Worm (Caenorhabditis elegans): ENCODE data around the gene K12H6.6.

Gene K12H6.6

ce11 chrII:2783380-2783779, 47.7 kb downstream of the K12H6.6 start:
- no peak for TF ChIP-seq egl-27 (tag; optimal IDR thresholded peaks at IDR 0.05)
- TF ChIP-seq snpc-4 (tag; optimal IDR thresholded peaks at IDR 0.05): no peak
- TF ChIP-seq ama-1 (optimal IDR thresholded peaks at IDR 0.05): no peak
- no peak for TF ChIP-seq ZK546.5 (tag; optimal IDR thresholded peaks at IDR 0.05)
- TF ChIP-seq elt-2 (tag; optimal IDR thresholded peaks at IDR 0.05): no peak
- TF ChIP-seq tbx-2 (tag; optimal IDR thresholded peaks at IDR 0.05): no peak
- TF ChIP-seq nfya-1 (tag; optimal IDR thresholded peaks at IDR 0.05; ENCODE audit: insufficient read depth): no peak
- TF ChIP-seq sea-2 (GFP tag; optimal IDR thresholded peaks at IDR 0.05): no peak
- no peak for TF ChIP-seq pha-4 (tag; optimal IDR thresholded peaks at IDR 0.05)
- TF ChIP-seq ceh-16 (tag; optimal IDR thresholded peaks at IDR 0.05): no peak
- no peak for TF ChIP-seq ztf-4 (tag; optimal IDR thresholded peaks at IDR 0.05)
- TF ChIP-seq ceh-9 (tag; optimal IDR thresholded peaks at IDR 0.05): no peak
- no peak for TF ChIP-seq nhr-76 (tag; optimal IDR thresholded peaks at IDR 0.05)
- TF ChIP-seq pqm-1 (tag; optimal IDR thresholded peaks at IDR 0.05): no peak
- TF ChIP-seq jun-1 (tag; optimal IDR thresholded peaks at IDR 0.05): no peak
- no peak for TF ChIP-seq nhr-67 (tag; optimal IDR thresholded peaks at IDR 0.05)
- TF ChIP-seq nhr-25 (tag; optimal IDR thresholded peaks at IDR 0.05): no peak
- no peak for TF ChIP-seq nhr-77 (tag; optimal IDR thresholded peaks at IDR 0.05)

ce11 chrII:2781355-2781754, 49.7 kb downstream of the K12H6.6 start, which contains the start of gene F08D12.2:
Gene F08D12.2, plus strand, starts transcription at chrII:2781655.
- TF ChIP-seq nhr-67 (tag; optimal IDR thresholded peaks at IDR 0.05): no peak
- no peak for TF ChIP-seq pqm-1 (tag; optimal IDR thresholded peaks at IDR 0.05)
- no peak for TF ChIP-seq nhr-76 (tag; optimal IDR thresholded peaks at IDR 0.05)
- TF ChIP-seq eor-1 (tag; optimal IDR thresholded peaks at IDR 0.05): no peak

- no peak for TF ChIP-seq mml-1 (tag; optimal IDR thresholded peaks at IDR 0.05)
- TF ChIP-seq elt-3 (tag; optimal IDR thresholded peaks at IDR 0.05): no peak
- no peak for TF ChIP-seq eor-1 (tag; optimal IDR thresholded peaks at IDR 0.05)
- TF ChIP-seq lin-39 (tag; optimal IDR thresholded peaks at IDR 0.05): no peak
- no peak for TF ChIP-seq ztf-11 (tag; optimal IDR thresholded peaks at IDR 0.05)
- TF ChIP-seq elt-1 (tag; optimal IDR thresholded peaks at IDR 0.05): no peak
- TF ChIP-seq ama-1 (optimal IDR thresholded peaks at IDR 0.05): no peak
- TF ChIP-seq jun-1 (tag; optimal IDR thresholded peaks at IDR 0.05): no peak
- TF ChIP-seq ceh-9 (tag; optimal IDR thresholded peaks at IDR 0.05): no peak
- no peak for TF ChIP-seq R02D3.7 (tag; optimal IDR thresholded peaks at IDR 0.05)
- no peak for TF ChIP-seq egl-5 (tag; optimal IDR thresholded peaks at IDR 0.05)
- no peak for TF ChIP-seq ceh-28 (tag; optimal IDR thresholded peaks at IDR 0.05)
- TF ChIP-seq nhr-43 (tag; optimal IDR thresholded peaks at IDR 0.05; ENCODE audit: poor library complexity, severe bottlenecking): no peak
- no peak for TF ChIP-seq unc-62 (GFP tag; optimal IDR thresholded peaks at IDR 0.05)
- no peak for TF ChIP-seq ceh-82 (tag; optimal IDR thresholded peaks at IDR 0.05)
- no peak for TF ChIP-seq mdl-1 (tag; optimal IDR thresholded peaks at IDR 0.05)
- TF ChIP-seq snpc-4 (tag; optimal IDR thresholded peaks at IDR 0.05): no peak
- TF ChIP-seq egl-27 (tag; optimal IDR thresholded peaks at IDR 0.05): no peak
- no peak for TF ChIP-seq nhr-77 (tag; optimal IDR thresholded peaks at IDR 0.05)
- no peak for TF ChIP-seq nhr-76 (tag; optimal IDR thresholded peaks at IDR 0.05)
Measured at ce11 chrII:2780804-2781203, 50.2 kb downstream of the K12H6.6 start.

- no peak for TF ChIP-seq nfya-1 (tag; optimal IDR thresholded peaks at IDR 0.05; ENCODE audit: insufficient read depth)
- TF ChIP-seq skn-1 (tag; optimal IDR thresholded peaks at IDR 0.05): no peak
- no peak for TF ChIP-seq lsy-12 (tag; optimal IDR thresholded peaks at IDR 0.05)
- no peak for TF ChIP-seq pqm-1 (tag; optimal IDR thresholded peaks at IDR 0.05)
- TF ChIP-seq snpc-4 (tag; optimal IDR thresholded peaks at IDR 0.05): no peak
- TF ChIP-seq mml-1 (tag; optimal IDR thresholded peaks at IDR 0.05): no peak
- TF ChIP-seq pha-4 (tag; optimal IDR thresholded peaks at IDR 0.05): no peak
- no peak for TF ChIP-seq sea-2 (GFP tag; optimal IDR thresholded peaks at IDR 0.05)
- no peak for TF ChIP-seq elt-3 (tag; optimal IDR thresholded peaks at IDR 0.05)
- TF ChIP-seq ztf-4 (tag; optimal IDR thresholded peaks at IDR 0.05): no peak
Measured at ce11 chrII:2779253-2779652, 51.8 kb downstream of the K12H6.6 start, which contains the start of gene F08D12.3. Gene F08D12.3, plus strand, starts transcription at chrII:2779553.
